Worm (Caenorhabditis elegans): ENCODE measurements around the gene str-94.

str-94 gene

ce11 chrV:9283452-9283851, 34.3 kb upstream of the str-94 start:
- no peak for TF ChIP-seq lin-15B (tag; optimal IDR thresholded peaks at IDR 0.05)
- no peak for TF ChIP-seq ceh-16 (tag; optimal IDR thresholded peaks at IDR 0.05)
- TF ChIP-seq mdl-1 (tag; optimal IDR thresholded peaks at IDR 0.05), result no peak
- no peak for TF ChIP-seq lin-39 (tag; optimal IDR thresholded peaks at IDR 0.05)
- no peak for TF ChIP-seq nhr-28 (tag; optimal IDR thresholded peaks at IDR 0.05)
- TF ChIP-seq tbx-2 (tag; optimal IDR thresholded peaks at IDR 0.05), result no peak
- no peak for TF ChIP-seq nhr-43 (tag; optimal IDR thresholded peaks at IDR 0.05; ENCODE audit: poor library complexity, severe bottlenecking)
- no peak for TF ChIP-seq elt-3 (tag; optimal IDR thresholded peaks at IDR 0.05)
- TF ChIP-seq nhr-77 (tag; optimal IDR thresholded peaks at IDR 0.05), result no peak

- no peak for TF ChIP-seq lin-15B (tag; optimal IDR thresholded peaks at IDR 0.05)
- no peak for TF ChIP-seq sea-2 (GFP tag; optimal IDR thresholded peaks at IDR 0.05)
- no peak for TF ChIP-seq elt-1 (tag; optimal IDR thresholded peaks at IDR 0.05)
Observed at ce11 chrV:9282110-9282509, 33.0 kb upstream of the str-94 start, which contains the start of gene hlh-10. hlh-10 (minus strand) TSS chrV:9282210.

- TF ChIP-seq nhr-23 (tag; optimal IDR thresholded peaks at IDR 0.05) (peak; percentile 7), ama-1 (optimal IDR thresholded peaks at IDR 0.05) (no peak), elt-1 (tag; optimal IDR thresholded peaks at IDR 0.05) (peak; percentile 85), unc-62 (GFP tag; optimal IDR thresholded peaks at IDR 0.05) (peak; percentile 56), nhr-43 (tag; optimal IDR thresholded peaks at IDR 0.05; ENCODE audit: poor library complexity, severe bottlenecking) (peak; percentile 66)
Observed at ce11 chrV:9274127-9275042, 25.3 kb upstream of the str-94 start.

- TF ChIP-seq fkh-2 (tag; optimal IDR thresholded peaks at IDR 0.05) (no peak), nhr-77 (tag; optimal IDR thresholded peaks at IDR 0.05) (no peak), nhr-11 (tag; optimal IDR thresholded peaks at IDR 0.05) (no peak), pha-4 (tag; optimal IDR thresholded peaks at IDR 0.05) (peak; percentile 33), fos-1 (tag; optimal IDR thresholded peaks at IDR 0.05) (no peak), nhr-237 (tag; optimal IDR thresholded peaks at IDR 0.05) (no peak), mml-1 (tag; optimal IDR thresholded peaks at IDR 0.05) (no peak), nhr-25 (tag; optimal IDR thresholded peaks at IDR 0.05) (no peak), ztf-11 (tag; optimal IDR thresholded peaks at IDR 0.05) (no peak), unc-62 (GFP tag; optimal IDR thresholded peaks at IDR 0.05) (peak; percentile 53), nfya-1 (tag; optimal IDR thresholded peaks at IDR 0.05; ENCODE audit: insufficient read depth) (peak; percentile 70), ceh-9 (tag; optimal IDR thresholded peaks at IDR 0.05) (no peak), lin-15B (tag; optimal IDR thresholded peaks at IDR 0.05) (peak; percentile 45), ZK546.5 (tag; optimal IDR thresholded peaks at IDR 0.05) (no peak), ztf-4 (tag; optimal IDR thresholded peaks at IDR 0.05) (no peak), pqm-1 (tag; optimal IDR thresholded peaks at IDR 0.05) (no peak), jun-1 (tag; optimal IDR thresholded peaks at IDR 0.05) (no peak), eor-1 (tag; optimal IDR thresholded peaks at IDR 0.05) (no peak), nhr-76 (tag; optimal IDR thresholded peaks at IDR 0.05) (no peak), tbx-2 (tag; optimal IDR thresholded peaks at IDR 0.05) (peak; percentile 31), lin-39 (tag; optimal IDR thresholded peaks at IDR 0.05) (peak; percentile 95), lsy-12 (tag; optimal IDR thresholded peaks at IDR 0.05) (no peak), elt-1 (tag; optimal IDR thresholded peaks at IDR 0.05) (no peak), skn-1 (tag; optimal IDR thresholded peaks at IDR 0.05) (no peak), snpc-4 (tag; optimal IDR thresholded peaks at IDR 0.05) (peak; percentile 45), egl-5 (tag; optimal IDR thresholded peaks at IDR 0.05) (peak; percentile 8), egl-27 (tag; optimal IDR thresholded peaks at IDR 0.05) (peak; percentile 21), hmg-11 (tag; optimal IDR thresholded peaks at IDR 0.05) (peak; percentile 79), daf-12 (tag; optimal IDR thresholded peaks at IDR 0.05) (no peak), nhr-43 (tag; optimal IDR thresholded peaks at IDR 0.05; ENCODE audit: poor library complexity, severe bottlenecking) (peak; percentile 40), elt-3 (tag; optimal IDR thresholded peaks at IDR 0.05) (no peak), zag-1 (tag; optimal IDR thresholded peaks at IDR 0.05) (no peak), nhr-12 (tag; optimal IDR thresholded peaks at IDR 0.05) (no peak), unc-39 (tag; optimal IDR thresholded peaks at IDR 0.05) (no peak), ceh-28 (tag; optimal IDR thresholded peaks at IDR 0.05) (peak; percentile 59), ama-1 (optimal IDR thresholded peaks at IDR 0.05) (no peak), R02D3.7 (tag; optimal IDR thresholded peaks at IDR 0.05) (peak; percentile 9), mdl-1 (tag; optimal IDR thresholded peaks at IDR 0.05) (no peak), ceh-16 (tag; optimal IDR thresholded peaks at IDR 0.05) (no peak), fkh-10 (GFP tag; optimal IDR thresholded peaks at IDR 0.05) (peak; percentile 46), nhr-23 (tag; optimal IDR thresholded peaks at IDR 0.05) (no peak), ceh-82 (tag; optimal IDR thresholded peaks at IDR 0.05) (no peak)
Observed at ce11 chrV:9273587-9273986, 24.5 kb upstream of the str-94 start.

Measured in whole organism, L3 larva.